Fruit fly (Drosophila melanogaster) whole organism, adult: ENCODE data around the gene gammaSnap2.

ENCODE experiments used
- CG11617 ChIP-seq: fragments of 200-800 bp; sonication (Bioruptor generic); optimal IDR thresholded peaks from 2 replicates; lab custom pipeline; 2017; ENCODE audit warnings: mild to moderate bottlenecking, missing biosample characterization, missing genetic modification reagents, missing genetic modification characterization
- CG12768 ChIP-seq: fragments of 200-800 bp; sonication (Bioruptor generic); optimal IDR thresholded peaks from 2 replicates; lab custom pipeline; 2017; ENCODE audit warnings: missing biosample characterization, missing genetic modification characterization, mild to moderate bottlenecking, moderate library complexity, missing genetic modification reagents
- CG14711 ChIP-seq: fragments of 200-800 bp; sonication (Bioruptor generic); optimal IDR thresholded peaks from 2 replicates; lab custom pipeline; 2018; ENCODE audit warnings: missing biosample characterization, mild to moderate bottlenecking, missing genetic modification characterization, moderate library complexity
- CG1620 ChIP-seq: fragments of 200-800 bp; sonication (Bioruptor generic); optimal IDR thresholded peaks from 2 replicates; lab custom pipeline; 2016; ENCODE audit warnings: missing biosample characterization, missing genetic modification characterization
- CG33017 ChIP-seq: fragments of 200-800 bp; sonication (Bioruptor generic); optimal IDR thresholded peaks from 2 replicates; lab custom pipeline; 2018; ENCODE audit warnings: missing biosample characterization, mild to moderate bottlenecking, missing genetic modification characterization, moderate library complexity
- CG5204 ChIP-seq: fragments of 200-800 bp; sonication (Bioruptor generic); optimal IDR thresholded peaks from 2 replicates; lab custom pipeline; 2016; ENCODE audit warnings: missing biosample characterization, missing genetic modification characterization
- CG7045 ChIP-seq: fragments of 200-800 bp; sonication (Bioruptor generic); optimal IDR thresholded peaks from 2 replicates; lab custom pipeline; 2017; ENCODE audit warnings: missing biosample characterization, mild to moderate bottlenecking, missing genetic modification characterization
- CG7101 ChIP-seq: fragments of 200-800 bp; sonication (Bioruptor generic); optimal IDR thresholded peaks from 2 replicates; lab custom pipeline; 2018; ENCODE audit warnings: missing biosample characterization, mild to moderate bottlenecking, missing genetic modification characterization, moderate library complexity
- Clk ChIP-seq: fragments of 200-800 bp; sonication (Bioruptor generic); optimal IDR thresholded peaks from 2 replicates; lab custom pipeline; 2017; ENCODE audit warnings: missing biosample characterization, missing genetic modification characterization
- Crg-1 ChIP-seq: fragments of 200-800 bp; sonication (Bioruptor generic); optimal IDR thresholded peaks from 2 replicates; lab custom pipeline; 2016; ENCODE audit warnings: missing biosample characterization, missing genetic modification characterization
- Hr96 ChIP-seq: fragments of 200-800 bp; sonication (Bioruptor generic); optimal IDR thresholded peaks from 2 replicates; lab custom pipeline; 2016; ENCODE audit warnings: missing biosample characterization, missing genetic modification characterization
- Mnt ChIP-seq: fragments of 200-800 bp; sonication (Bioruptor generic); optimal IDR thresholded peaks from 2 replicates; lab custom pipeline; 2016; ENCODE audit warnings: missing biosample characterization, mild to moderate bottlenecking, missing genetic modification characterization
- bab1 ChIP-seq: fragments of 200-800 bp; sonication (Bioruptor generic); optimal IDR thresholded peaks from 3 replicates; lab custom pipeline; 2019; ENCODE audit warnings: missing biosample characterization, mild to moderate bottlenecking, missing genetic modification characterization, moderate library complexity
- cic ChIP-seq: fragments of 200-800 bp; sonication (Bioruptor generic); optimal IDR thresholded peaks from 2 replicates; lab custom pipeline; 2017; ENCODE audit warnings: missing biosample characterization, mild to moderate bottlenecking, missing genetic modification characterization, moderate library complexity
- cnc ChIP-seq, 2 experiments: fragments of >200 bp; optimal IDR thresholded peaks; 2 replicates each; lab custom pipeline; 2017
- kay ChIP-seq: fragments of 200-800 bp; sonication (Bioruptor generic); peaks from one replicate; lab custom pipeline; 2016; ENCODE audit warnings: missing biosample characterization, missing genetic modification characterization, borderline replicate concordance
- ovo ChIP-seq: fragments of 200-800 bp; sonication (Bioruptor generic); optimal IDR thresholded peaks from 2 replicates; lab custom pipeline; 2016; ENCODE audit warnings: missing biosample characterization, missing genetic modification characterization
- pad ChIP-seq: fragments of 200-800 bp; sonication (Bioruptor generic); optimal IDR thresholded peaks from 3 replicates; lab custom pipeline; 2017; ENCODE audit warnings: missing biosample characterization, missing genetic modification characterization, mild to moderate bottlenecking, moderate library complexity, missing genetic modification reagents
- tj ChIP-seq: fragments of 200-800 bp; sonication (Bioruptor generic); optimal IDR thresholded peaks from 3 replicates; lab custom pipeline; 2017; ENCODE audit warnings: missing biosample characterization, mild to moderate bottlenecking, missing genetic modification characterization, moderate library complexity
- toe ChIP-seq: fragments of 200-800 bp; sonication (Bioruptor generic); optimal IDR thresholded peaks from 2 replicates; lab custom pipeline; 2016; ENCODE audit warnings: missing biosample characterization, missing genetic modification characterization

The gammaSnap2 gene

dm6 chr3R:10075323-10075788 is 45.8 kb downstream of the gammaSnap2 start, which contains the start of gene Alp13:
Gene Alp13 (minus strand): TSS chr3R:10075373.
- TF ChIP-seq Hr96 (GFP tag; lab: Kevin White, UChicago) (peak; percentile 21), tj (GFP tag; lab: Kevin White, UChicago) (no peak), CG12768 (GFP tag; lab: Kevin White, UChicago) (peak; percentile 35), Crg-1 (GFP tag; lab: Kevin White, UChicago) (no peak), Clk (no peak), CG14711 (no peak), kay (GFP tag; lab: Kevin White, UChicago) (peak; percentile 7), CG33017 (tag; lab: Kevin White, UChicago) (peak; percentile 62), pad (GFP tag; lab: Kevin White, UChicago) (peak; percentile 24), cnc (optimal IDR thresholded peaks at IDR 0.05; lab: Kevin White, UChicago) (no peak), ovo (GFP tag; lab: Kevin White, UChicago) (no peak), Mnt (GFP tag; lab: Kevin White, UChicago) (no peak), toe (GFP tag; lab: Kevin White, UChicago) (no peak), CG1620 (GFP tag; lab: Kevin White, UChicago) (no peak), CG11617 (GFP tag; lab: Kevin White, UChicago) (peak; percentile 47), bab1 (GFP tag; lab: Kevin White, UChicago) (no peak), CG7101 (tag; lab: Kevin White, UChicago) (peak; percentile 49), CG7045 (no peak), CG5204 (GFP tag; lab: Kevin White, UChicago) (peak; percentile 53), cic (GFP tag; lab: Kevin White, UChicago) (peak; percentile 25)

- no peak for TF ChIP-seq CG33017 (tag; lab: Kevin White, UChicago)
- TF ChIP-seq tj (GFP tag; lab: Kevin White, UChicago), result no peak
- TF ChIP-seq cnc (optimal IDR thresholded peaks at IDR 0.05; lab: Kevin White, UChicago), result no peak
- no peak for TF ChIP-seq CG7101 (tag; lab: Kevin White, UChicago)
- TF ChIP-seq cic (GFP tag; lab: Kevin White, UChicago), result no peak
- no peak for TF ChIP-seq Hr96 (GFP tag; lab: Kevin White, UChicago)
- TF ChIP-seq Mnt (GFP tag; lab: Kevin White, UChicago), result no peak
These were observed 50.4 kb downstream of the gammaSnap2 start, which contains the start of gene nerfin-2 for dm6 chr3R:10070817-10071216. Gene nerfin-2 (plus strand): TSS chr3R:10071117.
